Fruit fly (Drosophila melanogaster): ENCODE measurements around the gene Uro.

- TF ChIP-seq kay (GFP tag; ENCODE audit: borderline replicate concordance) (no peak), cic (GFP tag; optimal IDR thresholded peaks at IDR 0.05) (no peak), CG1620 (GFP tag; optimal IDR thresholded peaks at IDR 0.05) (no peak), CG12768 (GFP tag; optimal IDR thresholded peaks at IDR 0.05) (no peak), pad (GFP tag; optimal IDR thresholded peaks at IDR 0.05) (no peak), Mnt (GFP tag; optimal IDR thresholded peaks at IDR 0.05) (no peak)
Measured at dm6 chr2L:7750631-7751161, 29.2 kb upstream of the Uro start.

All from whole organism, adult.